Fruit fly (Drosophila melanogaster): ENCODE measurements around the gene RagA-B.

RagA-B gene

dm6 chr3R:8978768-8979167 lies 5.3 kb downstream of the RagA-B start (continued):
- no peak for TF ChIP-seq NK7.1 (GFP tag; optimal IDR thresholded peaks at IDR 0.05)
- no peak for TF ChIP-seq CG15479 (GFP tag; optimal IDR thresholded peaks at IDR 0.05)
- TF ChIP-seq NfI (GFP tag; optimal IDR thresholded peaks at IDR 0.05): no peak
- TF ChIP-seq ase (GFP tag; IDR thresholded peaks at IDR 0.05): peak; percentile 23; the same call in 1 of the 3 replicates
- no peak for TF ChIP-seq CG1647 (GFP tag; optimal IDR thresholded peaks at IDR 0.05)
- no peak for TF ChIP-seq CG1233 (GFP tag; optimal IDR thresholded peaks at IDR 0.05)
- peak in 1 of 2 experiments; percentile 20 for TF ChIP-seq eve (GFP tag; optimal IDR thresholded peaks at IDR 0.05)
- TF ChIP-seq E2f1 (GFP tag; IDR thresholded peaks at IDR 0.05): 0 out of 2 replicates have a peak, but pooled peaks have one; percentile 20
- TF ChIP-seq CG3995 (GFP tag; optimal IDR thresholded peaks at IDR 0.05): no peak
- TF ChIP-seq CG10147 (GFP tag; optimal IDR thresholded peaks at IDR 0.05): no peak
- no peak for TF ChIP-seq CG3163 (GFP tag; optimal IDR thresholded peaks at IDR 0.05)
- TF ChIP-seq CG7839 (tag; optimal IDR thresholded peaks at IDR 0.05): peak; percentile 35
- TF ChIP-seq CG1792 (GFP tag; optimal IDR thresholded peaks at IDR 0.05): no peak
- TF ChIP-seq pan (optimal IDR thresholded peaks at IDR 0.05): no peak
- no peak for TF ChIP-seq pan (GFP tag; optimal IDR thresholded peaks at IDR 0.05 in 1 of 2, IDR thresholded peaks at IDR 0.05 in 1 of 2)
- no peak for TF ChIP-seq ac (GFP tag; optimal IDR thresholded peaks at IDR 0.05)
- peak; percentile 8 for TF ChIP-seq tin (GFP tag; optimal IDR thresholded peaks at IDR 0.05)
- TF ChIP-seq pzg (GFP tag; optimal IDR thresholded peaks at IDR 0.05): no peak
- TF ChIP-seq MBD-R2 (GFP tag; IDR thresholded peaks at IDR 0.05): no peak
- TF ChIP-seq fd102C (GFP tag; optimal IDR thresholded peaks at IDR 0.05): no peak
- TF ChIP-seq Trl (optimal IDR thresholded peaks at IDR 0.05): no peak
- no peak for TF ChIP-seq Trl (GFP tag; optimal IDR thresholded peaks at IDR 0.05)
- peak; percentile 52; the same call in 1 of the 2 replicates for TF ChIP-seq CG17328 (GFP tag; IDR thresholded peaks at IDR 0.05)
- TF ChIP-seq CG18764 (GFP tag; optimal IDR thresholded peaks at IDR 0.05): no peak
- TF ChIP-seq Doc3 (GFP tag; IDR thresholded peaks at IDR 0.05; ENCODE audit: partially characterized antibody): no peak
- TF ChIP-seq lbe (GFP tag; optimal IDR thresholded peaks at IDR 0.05): peak; percentile 40
- no peak for TF ChIP-seq Adf1 (GFP tag; IDR thresholded peaks at IDR 0.05)
- TF ChIP-seq Ravus (GFP tag; IDR thresholded peaks at IDR 0.05): no peak
- no peak for TF ChIP-seq CG34224 (GFP tag; IDR thresholded peaks at IDR 0.05; ENCODE audit: partially characterized antibody)
- TF ChIP-seq shn (GFP tag; optimal IDR thresholded peaks at IDR 0.05): no peak
- TF ChIP-seq CTCF (GFP tag; optimal IDR thresholded peaks at IDR 0.05): no peak
- TF ChIP-seq CG18476 (GFP tag; optimal IDR thresholded peaks at IDR 0.05): no peak
- TF ChIP-seq hkb (optimal IDR thresholded peaks at IDR 0.05): no peak
- TF ChIP-seq hkb (GFP tag; IDR thresholded peaks at IDR 0.05): peak; percentile 57
- peak; percentile 20 for TF ChIP-seq Xbp1 (GFP tag; optimal IDR thresholded peaks at IDR 0.05)
- TF ChIP-seq CG14860 (GFP tag; IDR thresholded peaks at IDR 0.05; ENCODE audit: partially characterized antibody): no peak
- TF ChIP-seq CG3407 (GFP tag; optimal IDR thresholded peaks at IDR 0.05): peak; percentile 2
- no peak for TF ChIP-seq Taf1 (GFP tag; IDR thresholded peaks at IDR 0.05)
- TF ChIP-seq sna (GFP tag; IDR thresholded peaks at IDR 0.05; ENCODE audit: partially characterized antibody): no peak
- no peak for TF ChIP-seq Pdp1 (GFP tag; optimal IDR thresholded peaks at IDR 0.05)
- TF ChIP-seq D (optimal IDR thresholded peaks at IDR 0.05): no peak
- peak; percentile 50 for TF ChIP-seq D (GFP tag; optimal IDR thresholded peaks at IDR 0.05)
- no peak for TF ChIP-seq CG43689 (GFP tag; IDR thresholded peaks at IDR 0.05)
- peak; percentile 1 for TF ChIP-seq CG12104 (GFP tag; optimal IDR thresholded peaks at IDR 0.05)
- TF ChIP-seq Six4 (GFP tag; optimal IDR thresholded peaks at IDR 0.05): no peak
- TF ChIP-seq tup (GFP tag; optimal IDR thresholded peaks at IDR 0.05): no peak
- no peak for TF ChIP-seq Gsc (GFP tag; IDR thresholded peaks at IDR 0.05)
- no peak for TF ChIP-seq CG17186 (GFP tag; optimal IDR thresholded peaks at IDR 0.05)
- TF ChIP-seq btn (GFP tag; optimal IDR thresholded peaks at IDR 0.05): no peak
- no peak for TF ChIP-seq CG9215 (GFP tag; IDR thresholded peaks at IDR 0.05)
- TF ChIP-seq eyg (GFP tag; optimal IDR thresholded peaks at IDR 0.05): no peak
- no peak for TF ChIP-seq CG15514 (GFP tag; optimal IDR thresholded peaks at IDR 0.05)
- TF ChIP-seq prd (optimal IDR thresholded peaks at IDR 0.05): no peak
- peak; percentile 56 for TF ChIP-seq prd (GFP tag; IDR thresholded peaks at IDR 0.05)
